Fruit fly (Drosophila melanogaster): Measurements from ENCODE around the gene Snmp1.

Gene Snmp1

dm6 chr3R:21163318-21163828 is 4.6 kb downstream of the Snmp1 start, which contains the start of gene CG5810 (continued):
- peak; percentile 32 for TF ChIP-seq CG15514 (GFP tag; optimal IDR thresholded peaks at IDR 0.05)
- TF ChIP-seq al (GFP tag; IDR thresholded peaks at IDR 0.05): no peak
- no peak for TF ChIP-seq pfk (GFP tag; optimal IDR thresholded peaks at IDR 0.05)
- no peak for TF ChIP-seq CG32532 (GFP tag; IDR thresholded peaks at IDR 0.05)
- TF ChIP-seq Doc3 (GFP tag; IDR thresholded peaks at IDR 0.05; ENCODE audit: partially characterized antibody): no peak
- no peak for TF ChIP-seq Neu2 (GFP tag; optimal IDR thresholded peaks at IDR 0.05; ENCODE audit: borderline replicate concordance)
- TF ChIP-seq Ravus (GFP tag; IDR thresholded peaks at IDR 0.05): no peak
- TF ChIP-seq CG6765 (GFP tag; optimal IDR thresholded peaks at IDR 0.05): no peak
- TF ChIP-seq lab (GFP tag; optimal IDR thresholded peaks at IDR 0.05): peak; percentile 23
- TF ChIP-seq CG30403 (GFP tag; optimal IDR thresholded peaks at IDR 0.05): no peak
- no peak for TF ChIP-seq fu2 (GFP tag; optimal IDR thresholded peaks at IDR 0.05)
- TF ChIP-seq Ada2b (GFP tag; IDR thresholded peaks at IDR 0.05): no peak
- TF ChIP-seq CG4820 (GFP tag; optimal IDR thresholded peaks at IDR 0.05): no peak
- no peak for TF ChIP-seq Atf-2 (GFP tag; optimal IDR thresholded peaks at IDR 0.05)
- peak; percentile 21; the same call in 1 of the 2 replicates for TF ChIP-seq bowl (GFP tag; IDR thresholded peaks at IDR 0.05)
- no peak for TF ChIP-seq CG14710 (tag; optimal IDR thresholded peaks at IDR 0.05)
- TF ChIP-seq abd-A (tag; optimal IDR thresholded peaks at IDR 0.05): no peak
- peak; percentile 12; the same call in 1 of the 2 replicates for TF ChIP-seq Rfx (GFP tag; IDR thresholded peaks at IDR 0.05)
- TF ChIP-seq pita (GFP tag; optimal IDR thresholded peaks at IDR 0.05): no peak
- TF ChIP-seq chn (GFP tag; optimal IDR thresholded peaks at IDR 0.05): no peak
- peak; percentile 81 for TF ChIP-seq CG12769 (tag; optimal IDR thresholded peaks at IDR 0.05)
- TF ChIP-seq emc (GFP tag; optimal IDR thresholded peaks at IDR 0.05): no peak
- no peak for TF ChIP-seq CG17186 (GFP tag; optimal IDR thresholded peaks at IDR 0.05)
- no peak for TF ChIP-seq CG10267 (tag; optimal IDR thresholded peaks at IDR 0.05)
- peak; percentile 18 for TF ChIP-seq Meics (GFP tag; optimal IDR thresholded peaks at IDR 0.05)
- TF ChIP-seq wdn (GFP tag; IDR thresholded peaks at IDR 0.05): no peak
- no peak for TF ChIP-seq CG4707 (GFP tag; optimal IDR thresholded peaks at IDR 0.05)
- TF ChIP-seq Dip2 (GFP tag; IDR thresholded peaks at IDR 0.05): no peak
- no peak for TF ChIP-seq D19B (GFP tag; optimal IDR thresholded peaks at IDR 0.05)
- TF ChIP-seq CG9215 (GFP tag; IDR thresholded peaks at IDR 0.05): no peak
- TF ChIP-seq CG3995 (GFP tag; optimal IDR thresholded peaks at IDR 0.05): no peak
- TF ChIP-seq wek (GFP tag; optimal IDR thresholded peaks at IDR 0.05): no peak
- no peak for TF ChIP-seq Asciz (GFP tag; optimal IDR thresholded peaks at IDR 0.05)
- peak; percentile 29 for TF ChIP-seq sqz (GFP tag; optimal IDR thresholded peaks at IDR 0.05)
- no peak for TF ChIP-seq CG11093 (GFP tag; IDR thresholded peaks at IDR 0.05)
- no peak for TF ChIP-seq CG11247 (GFP tag; IDR thresholded peaks at IDR 0.05)
- TF ChIP-seq kay (GFP tag; optimal IDR thresholded peaks at IDR 0.05): no peak
- TF ChIP-seq CG42726 (GFP tag; IDR thresholded peaks at IDR 0.05; ENCODE audit: partially characterized antibody): no peak
- peak; percentile 24 for TF ChIP-seq CG6854 (GFP tag; optimal IDR thresholded peaks at IDR 0.05)
- TF ChIP-seq CG18011 (GFP tag; optimal IDR thresholded peaks at IDR 0.05): peak; percentile 50
- TF ChIP-seq CG10209 (GFP tag; optimal IDR thresholded peaks at IDR 0.05): no peak
- peak; percentile 56 for TF ChIP-seq Hmr (GFP tag; optimal IDR thresholded peaks at IDR 0.05)
- TF ChIP-seq hkb (optimal IDR thresholded peaks at IDR 0.05): no peak
- TF ChIP-seq hkb (GFP tag; IDR thresholded peaks at IDR 0.05): no peak
- peak; percentile 3 for TF ChIP-seq CG9817 (tag; optimal IDR thresholded peaks at IDR 0.05)
- no peak for TF ChIP-seq CG4854 (GFP tag; optimal IDR thresholded peaks at IDR 0.05)
- no peak for TF ChIP-seq oc (tag; optimal IDR thresholded peaks at IDR 0.05)
- peak; percentile 95 for TF ChIP-seq sd (tag; optimal IDR thresholded peaks at IDR 0.05)
- TF ChIP-seq yki (optimal IDR thresholded peaks at IDR 0.05): no peak
- peak; percentile 45 for TF ChIP-seq sens (GFP tag)
- no peak for TF ChIP-seq CG7963 (GFP tag; IDR thresholded peaks at IDR 0.05; ENCODE audit: partially characterized antibody)
